Fruit fly (Drosophila melanogaster) whole organism, embryonic: Measurements from ENCODE around the gene BNIP3.

ENCODE experiments used
- Aef1 ChIP-seq: fragments of 200-800 bp; sonication (Bioruptor generic); IDR thresholded peaks from 3 replicates; pipeline ENCODE4 v1.3.6; 2022; ENCODE audit warnings: missing biosample characterization, missing genetic modification characterization
- Atf6 ChIP-seq: fragments of 200-800 bp; sonication (Bioruptor generic); IDR thresholded peaks from 2 replicates; pipeline ENCODE4 v1.3.6; 2022; ENCODE audit warnings: missing biosample characterization, missing genetic modification characterization
- BEAF-32 ChIP-seq: fragments of 200-800 bp; sonication (Bioruptor generic); optimal IDR thresholded peaks from 3 replicates; lab custom pipeline; 2017; ENCODE audit warnings: missing biosample characterization, missing genetic modification characterization, mild to moderate bottlenecking, moderate library complexity, missing genetic modification reagents
- Bgb ChIP-seq: fragments of 200-800 bp; sonication (Bioruptor generic); IDR thresholded peaks from 2 replicates; pipeline ENCODE4 v1.3.6; 2022; ENCODE audit warnings: missing biosample characterization, missing genetic modification characterization; ENCODE audit not compliant: partially characterized antibody
- Blimp-1 ChIP-seq: fragments of 200-800 bp; sonication (Bioruptor generic); optimal IDR thresholded peaks from 3 replicates; lab custom pipeline; 2018; ENCODE audit warnings: missing biosample characterization, missing genetic modification characterization, mild to moderate bottlenecking, moderate library complexity, missing genetic modification reagents
- CG11695 ChIP-seq: fragments of 200-800 bp; sonication (Bioruptor generic); IDR thresholded peaks from 3 replicates; pipeline ENCODE4 v1.3.6; 2022; ENCODE audit warnings: missing biosample characterization, missing genetic modification characterization
- CG14710 ChIP-seq: fragments of 200-800 bp; sonication (Bioruptor generic); optimal IDR thresholded peaks from 3 replicates; lab custom pipeline; 2019; ENCODE audit warnings: missing biosample characterization, mild to moderate bottlenecking, missing genetic modification characterization, moderate library complexity
- CG15011 ChIP-seq: fragments of 200-800 bp; sonication (Bioruptor generic); optimal IDR thresholded peaks from 3 replicates; lab custom pipeline; 2018; ENCODE audit warnings: missing biosample characterization, mild to moderate bottlenecking, missing genetic modification characterization
- CG15073 ChIP-seq: fragments of 200-800 bp; sonication (Bioruptor generic); optimal IDR thresholded peaks from 2 replicates; lab custom pipeline; 2016; ENCODE audit warnings: missing biosample characterization, missing genetic modification characterization
- CG1647 ChIP-seq: fragments of 200-800 bp; sonication (Bioruptor generic); optimal IDR thresholded peaks from 3 replicates; lab custom pipeline; 2016; ENCODE audit warnings: missing biosample characterization, missing genetic modification characterization
- CG18599 ChIP-seq: fragments of 200-800 bp; sonication (Bioruptor generic); optimal IDR thresholded peaks from 3 replicates; lab custom pipeline; 2017; ENCODE audit warnings: missing biosample characterization, missing genetic modification characterization, mild to moderate bottlenecking, moderate library complexity, missing genetic modification reagents
- CG31441 ChIP-seq: fragments of 200-800 bp; sonication (Bioruptor generic); IDR thresholded peaks from 2 replicates; pipeline ENCODE4 v1.3.6; 2022; ENCODE audit warnings: missing biosample characterization, missing genetic modification characterization
- CG3163 ChIP-seq: fragments of 200-800 bp; sonication (Bioruptor generic); optimal IDR thresholded peaks from 3 replicates; lab custom pipeline; 2016; ENCODE audit warnings: missing biosample characterization, missing genetic modification characterization
- CG33213 ChIP-seq: fragments of 200-800 bp; sonication (Bioruptor generic); optimal IDR thresholded peaks from 3 replicates; lab custom pipeline; 2016; ENCODE audit warnings: missing biosample characterization, missing genetic modification characterization
- CG3726 ChIP-seq: fragments of 200-800 bp; sonication (Bioruptor generic); IDR thresholded peaks from 3 replicates; pipeline ENCODE4, ENCODE4 v1.3.6; 2022; ENCODE audit warnings: missing biosample characterization, missing genetic modification characterization
- CG4404 ChIP-seq: fragments of 200-800 bp; sonication (Bioruptor generic); IDR thresholded peaks from 2 replicates; pipeline ENCODE4 v1.3.6; 2022; ENCODE audit warnings: missing biosample characterization, missing genetic modification characterization
- CG5180 ChIP-seq: fragments of 200-800 bp; sonication (Bioruptor generic); optimal IDR thresholded peaks from 3 replicates; lab custom pipeline; 2017; ENCODE audit warnings: missing biosample characterization, missing genetic modification characterization, mild to moderate bottlenecking, moderate library complexity, missing genetic modification reagents
- CG5245 ChIP-seq: fragments of 200-800 bp; sonication (Bioruptor generic); optimal IDR thresholded peaks from 3 replicates; lab custom pipeline; 2016; ENCODE audit warnings: missing biosample characterization, missing genetic modification characterization
- CG6254 ChIP-seq: fragments of 200-800 bp; sonication (Bioruptor generic); optimal IDR thresholded peaks from 3 replicates; lab custom pipeline; 2017; ENCODE audit warnings: mild to moderate bottlenecking, missing biosample characterization, missing genetic modification reagents, missing genetic modification characterization
- CG6765 ChIP-seq: fragments of 200-800 bp; sonication (Bioruptor generic); optimal IDR thresholded peaks from 3 replicates; lab custom pipeline; 2017; ENCODE audit warnings: missing biosample characterization, mild to moderate bottlenecking, missing genetic modification characterization
- CG9876 ChIP-seq: fragments of 200-800 bp; sonication (Bioruptor generic); optimal IDR thresholded peaks from 2 replicates; lab custom pipeline; 2016; ENCODE audit warnings: missing biosample characterization, missing genetic modification characterization
- Dbx ChIP-seq: fragments of 200-800 bp; sonication (Bioruptor generic); IDR thresholded peaks from 3 replicates; pipeline ENCODE4 v1.3.6; 2022; ENCODE audit warnings: missing biosample characterization, missing genetic modification characterization
- E2f2 ChIP-seq: fragments of 200-800 bp; sonication (Bioruptor generic); IDR thresholded peaks from 2 replicates; pipeline ENCODE4 v1.3.6; 2022; ENCODE audit warnings: missing biosample characterization, missing genetic modification characterization
- Hmx ChIP-seq: fragments of 200-800 bp; sonication (Bioruptor generic); optimal IDR thresholded peaks from 2 replicates; lab custom pipeline; 2016; ENCODE audit warnings: missing biosample characterization, missing genetic modification characterization
- Hsf ChIP-seq: fragments of 200-800 bp; sonication (Bioruptor generic); optimal IDR thresholded peaks from 3 replicates; lab custom pipeline; 2016; ENCODE audit warnings: missing biosample characterization, missing genetic modification characterization
- MTF-1 ChIP-seq: fragments of 200-800 bp; sonication (Bioruptor generic); optimal IDR thresholded peaks from 2 replicates; lab custom pipeline; 2018; ENCODE audit warnings: missing biosample characterization, mild to moderate bottlenecking, missing genetic modification characterization, borderline replicate concordance
- Med ChIP-seq: fragments of 200-800 bp; sonication (Bioruptor generic); peaks from one replicate; lab custom pipeline; 2016; ENCODE audit warnings: missing biosample characterization, missing genetic modification characterization, mild to moderate bottlenecking, inconsistent platforms, moderate library complexity
- Ptx1 ChIP-seq: fragments of 200-800 bp; sonication (Bioruptor generic); IDR thresholded peaks from 2 replicates; pipeline ENCODE4 v1.3.6; 2022; ENCODE audit warnings: missing biosample characterization, missing genetic modification characterization
- Sry-δ ChIP-seq: fragments of 200-800 bp; sonication (Bioruptor generic); optimal IDR thresholded peaks from 2 replicates; lab custom pipeline; 2016; ENCODE audit warnings: missing biosample characterization, missing genetic modification characterization
- Ssrp ChIP-seq: fragments of 200-800 bp; sonication (Bioruptor generic); optimal IDR thresholded peaks from 2 replicates; lab custom pipeline; 2018; ENCODE audit warnings: missing biosample characterization, mild to moderate bottlenecking, missing genetic modification characterization, moderate library complexity
- al ChIP-seq: fragments of 200-800 bp; sonication (Bioruptor generic); IDR thresholded peaks from 2 replicates; pipeline ENCODE4 v1.3.6; 2022; ENCODE audit warnings: missing biosample characterization, missing genetic modification characterization
- az2 ChIP-seq: fragments of 200-800 bp; sonication (Bioruptor generic); optimal IDR thresholded peaks from 3 replicates; lab custom pipeline; 2016; ENCODE audit warnings: missing biosample characterization, missing genetic modification characterization
- cg ChIP-seq: fragments of 200-800 bp; sonication (Bioruptor generic); optimal IDR thresholded peaks from 3 replicates; lab custom pipeline; 2019; ENCODE audit warnings: missing biosample characterization, mild to moderate bottlenecking, missing genetic modification characterization, moderate library complexity
- crol ChIP-seq: fragments of 200-800 bp; sonication (Bioruptor generic); IDR thresholded peaks from 2 replicates; pipeline ENCODE4 v1.3.6; 2022; ENCODE audit warnings: missing biosample characterization, missing genetic modification characterization
- esg ChIP-seq: fragments of 200-800 bp; sonication (Bioruptor generic); conservative IDR thresholded peaks from 2 replicates; pipeline ENCODE4 v1.3.6; 2022; ENCODE audit warnings: missing biosample characterization, missing genetic modification characterization
- fd64A ChIP-seq: fragments of 200-800 bp; sonication (Bioruptor generic); optimal IDR thresholded peaks from 3 replicates; lab custom pipeline; 2018; ENCODE audit warnings: missing biosample characterization, mild to moderate bottlenecking, missing genetic modification characterization
- ham ChIP-seq: fragments of 200-800 bp; sonication (Bioruptor generic); IDR thresholded peaks from 2 replicates; pipeline ENCODE4 v1.3.6; 2022; ENCODE audit warnings: missing biosample characterization, missing genetic modification characterization
- hb ChIP-seq: fragments of 200-800 bp; sonication (Bioruptor generic); IDR thresholded peaks from 3 replicates; pipeline ENCODE4 v1.3.6; 2022; ENCODE audit warnings: missing biosample characterization, missing genetic modification characterization; ENCODE audit not compliant: partially characterized antibody
- ken ChIP-seq: fragments of 200-800 bp; sonication (Bioruptor generic); IDR thresholded peaks from 3 replicates; pipeline ENCODE4 v1.3.6; 2022; ENCODE audit warnings: missing biosample characterization, missing genetic modification characterization
- mirr ChIP-seq: fragments of 200-800 bp; sonication (Bioruptor generic); optimal IDR thresholded peaks from 3 replicates; lab custom pipeline; 2018; ENCODE audit warnings: missing biosample characterization, mild to moderate bottlenecking, missing genetic modification characterization
- nerfin-2 ChIP-seq: fragments of 200-800 bp; sonication (Bioruptor generic); IDR thresholded peaks from 2 replicates; pipeline ENCODE4 v1.3.6; 2022; ENCODE audit warnings: missing biosample characterization, missing genetic modification characterization; ENCODE audit not compliant: partially characterized antibody
- odd ChIP-seq: fragments of 200-800 bp; sonication (Bioruptor generic); optimal IDR thresholded peaks from 2 replicates; lab custom pipeline; 2017; ENCODE audit warnings: missing biosample characterization, mild to moderate bottlenecking, missing genetic modification characterization
- pho ChIP-seq: fragments of 200-800 bp; sonication (Bioruptor generic); optimal IDR thresholded peaks from 2 replicates; lab custom pipeline; 2016; ENCODE audit warnings: missing biosample characterization, missing genetic modification characterization
- pita ChIP-seq: fragments of 200-800 bp; sonication (Bioruptor generic); optimal IDR thresholded peaks from 2 replicates; lab custom pipeline; 2017; ENCODE audit warnings: missing biosample characterization, mild to moderate bottlenecking, missing genetic modification characterization
- repo ChIP-seq: fragments of 200-800 bp; sonication (Bioruptor generic); optimal IDR thresholded peaks from 2 replicates; lab custom pipeline; 2016; ENCODE audit warnings: missing biosample characterization, missing genetic modification characterization
- sd ChIP-seq: fragments of 200-800 bp; sonication (Bioruptor generic); optimal IDR thresholded peaks from 3 replicates; lab custom pipeline; 2018; ENCODE audit warnings: missing biosample characterization, mild to moderate bottlenecking, missing genetic modification characterization, moderate library complexity
- sens-2 ChIP-seq: fragments of 200-800 bp; sonication (Bioruptor generic); IDR thresholded peaks from 2 replicates; pipeline ENCODE4 v1.3.6; 2022; ENCODE audit warnings: missing biosample characterization, missing genetic modification characterization
- sim ChIP-seq: fragments of 200-800 bp; sonication (Bioruptor generic); IDR thresholded peaks from 2 replicates; pipeline ENCODE4 v1.3.6; 2022; ENCODE audit warnings: missing biosample characterization, missing genetic modification characterization
- ssp ChIP-seq: fragments of 200-800 bp; sonication (Bioruptor generic); IDR thresholded peaks from 2 replicates; pipeline ENCODE4 v1.3.6; 2022; ENCODE audit warnings: missing biosample characterization, missing genetic modification characterization
- trem ChIP-seq: fragments of 200-800 bp; optimal IDR thresholded peaks from 3 replicates; lab custom pipeline; 2019; ENCODE audit warnings: missing biosample characterization, mild to moderate bottlenecking, missing genetic modification characterization, moderate library complexity
- unpg ChIP-seq: fragments of 200-800 bp; sonication (Bioruptor generic); optimal IDR thresholded peaks from 3 replicates; lab custom pipeline; 2018; ENCODE audit warnings: missing biosample characterization, mild to moderate bottlenecking, missing genetic modification characterization, moderate library complexity
- yki ChIP-seq: fragments of >200 bp; optimal IDR thresholded peaks from 3 replicates; lab custom pipeline; 2018
- zf30C ChIP-seq: fragments of 200-800 bp; sonication (Bioruptor generic); optimal IDR thresholded peaks from 3 replicates; lab custom pipeline; 2018; ENCODE audit warnings: missing biosample characterization, mild to moderate bottlenecking, missing genetic modification characterization

The BNIP3 gene

DNA sequence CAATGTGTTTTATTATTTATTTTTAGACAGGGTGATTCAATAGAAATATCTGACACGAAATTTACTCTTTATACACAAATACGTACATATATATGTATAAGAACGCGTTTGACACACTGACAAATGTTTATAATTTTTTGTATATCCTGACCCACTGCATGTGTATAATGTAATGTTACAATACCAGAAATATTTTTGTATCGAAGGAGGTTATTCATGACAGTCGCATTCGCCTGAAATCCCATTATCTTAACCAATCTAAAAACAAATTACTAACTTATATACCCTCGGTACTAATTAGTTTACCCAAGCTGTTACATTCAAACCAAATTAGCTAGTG, 25.0 kb downstream of the BNIP3 start (continued):
- TF ChIP-seq Hmx = no peak
- TF ChIP-seq cg (GFP tag; lab: Kevin White, UChicago) = no peak
- no peak for TF ChIP-seq Dbx (GFP tag; lab: Robert Waterston, UW)
- no peak for TF ChIP-seq Atf6 (GFP tag; lab: Robert Waterston, UW)
- no peak for TF ChIP-seq Sry-δ
- no peak for TF ChIP-seq yki (lab: Kevin White, UChicago)
- TF ChIP-seq ssp (GFP tag; lab: Robert Waterston, UW) = no peak
- TF ChIP-seq ken = no peak
- no peak for TF ChIP-seq sim (GFP tag; lab: Robert Waterston, UW)
- no peak for TF ChIP-seq CG9876 (GFP tag; lab: Kevin White, UChicago)
- TF ChIP-seq Blimp-1 (GFP tag; lab: Kevin White, UChicago) = no peak
- peak; percentile 4 for TF ChIP-seq Ssrp (tag; lab: Kevin White, UChicago)
- TF ChIP-seq hb = no peak
- TF ChIP-seq sd = no peak
- no peak for TF ChIP-seq CG18599 (GFP tag; lab: Kevin White, UChicago)
- TF ChIP-seq CG15073 (GFP tag; lab: Kevin White, UChicago) = no peak
- TF ChIP-seq Aef1 (GFP tag; lab: Robert Waterston, UW) = no peak
- TF ChIP-seq BEAF-32 = no peak
- TF ChIP-seq CG5245 (GFP tag; lab: Kevin White, UChicago) = no peak
- TF ChIP-seq sens-2 (GFP tag; lab: Robert Waterston, UW) = no peak
- no peak for TF ChIP-seq CG33213 (GFP tag; lab: Kevin White, UChicago)
- no peak for TF ChIP-seq mirr (GFP tag; lab: Kevin White, UChicago)
- TF ChIP-seq CG4404 (GFP tag; lab: Robert Waterston, UW) = no peak
- no peak for TF ChIP-seq Ptx1
- TF ChIP-seq esg = peak; percentile 23; the same call in 1 of the 2 replicates
- no peak for TF ChIP-seq CG3726
- TF ChIP-seq unpg = no peak
- no peak for TF ChIP-seq Bgb (GFP tag; lab: Robert Waterston, UW)
- TF ChIP-seq CG11695 = no peak
- no peak for TF ChIP-seq nerfin-2 (GFP tag; lab: Robert Waterston, UW)
- no peak for TF ChIP-seq al (GFP tag; lab: Robert Waterston, UW)
- peak; percentile 6 for TF ChIP-seq trem (tag; lab: Kevin White, UChicago)
- TF ChIP-seq CG1647 = no peak
- TF ChIP-seq Hsf (GFP tag; lab: Kevin White, UChicago) = no peak
- TF ChIP-seq odd (GFP tag; lab: Kevin White, UChicago) = peak; percentile 13
- TF ChIP-seq E2f2 = no peak
- TF ChIP-seq az2 (GFP tag; lab: Kevin White, UChicago) = no peak
- TF ChIP-seq CG14710 (tag; lab: Kevin White, UChicago) = no peak
- no peak for TF ChIP-seq pho (GFP tag; lab: Kevin White, UChicago)
- TF ChIP-seq CG15011 (GFP tag; lab: Kevin White, UChicago) = no peak
- no peak for TF ChIP-seq ham (GFP tag; lab: Robert Waterston, UW)
- no peak for TF ChIP-seq crol (GFP tag; lab: Robert Waterston, UW)
- TF ChIP-seq fd64A (GFP tag; lab: Kevin White, UChicago) = no peak
- TF ChIP-seq pita (GFP tag; lab: Kevin White, UChicago) = no peak
- TF ChIP-seq repo (GFP tag; lab: Kevin White, UChicago) = no peak
- TF ChIP-seq CG3163 (GFP tag; lab: Kevin White, UChicago) = no peak
- peak; percentile 64 for TF ChIP-seq Med (GFP tag; lab: Kevin White, UChicago)
- no peak for TF ChIP-seq CG6765 (GFP tag; lab: Kevin White, UChicago)
- no peak for TF ChIP-seq CG31441
- TF ChIP-seq zf30C (GFP tag; lab: Kevin White, UChicago) = no peak
- no peak for TF ChIP-seq MTF-1 (GFP tag; lab: Kevin White, UChicago)
- TF ChIP-seq CG6254 (GFP tag; lab: Kevin White, UChicago) = no peak
- TF ChIP-seq CG5180 = no peak
